Fruit fly (Drosophila melanogaster) whole organism, wandering third instar larva: ENCODE measurements around the gene del.
A peak's percentile ranks its signal among the peaks of the same experiment; 100 is the strongest.

Experiments used
- Abd-B ChIP-seq: fragments of >200 bp; optimal IDR thresholded peaks from 2 replicates; lab custom pipeline; 2017; ENCODE audit warnings: missing biosample characterization, missing genetic modification characterization
- CG9705 ChIP-seq: fragments of 200-800 bp; sonication (Bioruptor generic); optimal IDR thresholded peaks from 2 replicates; lab custom pipeline; 2018; ENCODE audit warnings: missing biosample characterization, mild to moderate bottlenecking, missing genetic modification characterization
- CrebA ChIP-seq: fragments of 200-800 bp; sonication (Bioruptor generic); optimal IDR thresholded peaks from 2 replicates; lab custom pipeline; 2016; ENCODE audit warnings: missing biosample characterization, mild to moderate bottlenecking, missing genetic modification characterization, borderline replicate concordance
- Dfd ChIP-seq: fragments of >200 bp; optimal IDR thresholded peaks from 2 replicates; lab custom pipeline; 2017; ENCODE audit warnings: missing biosample characterization, missing genetic modification characterization
- Dif ChIP-seq: fragments of 200-275, 200-300 bp; sonication (Bioruptor generic); optimal IDR thresholded peaks from 2 replicates; lab custom pipeline; 2018; ENCODE audit warnings: missing biosample characterization, missing genetic modification characterization; ENCODE audit not compliant: partially characterized antibody
- GATAd ChIP-seq: sonication (Bioruptor generic); optimal IDR thresholded peaks from 2 replicates; lab custom pipeline; 2016; ENCODE audit warnings: missing biosample characterization, missing genetic modification characterization
- HLH106 ChIP-seq: fragments of 200-800 bp; optimal IDR thresholded peaks from 3 replicates; lab custom pipeline; 2019; ENCODE audit warnings: missing biosample characterization, mild to moderate bottlenecking, missing genetic modification characterization, moderate library complexity
- Hnf4 ChIP-seq: fragments of 200-800 bp; sonication (Bioruptor generic); optimal IDR thresholded peaks from 2 replicates; lab custom pipeline; 2016; ENCODE audit warnings: missing biosample characterization, mild to moderate bottlenecking, missing genetic modification characterization
- Hr78 ChIP-seq: fragments of >200 bp; optimal IDR thresholded peaks from 2 replicates; lab custom pipeline; 2017; ENCODE audit warnings: missing biosample characterization, missing genetic modification characterization
- Hr83 ChIP-seq: fragments of 200-300 bp; sonication (Bioruptor generic); optimal IDR thresholded peaks from 2 replicates; lab custom pipeline; 2016; ENCODE audit warnings: missing biosample characterization, mild to moderate bottlenecking, missing genetic modification characterization, moderate library complexity; ENCODE audit not compliant: poor library complexity, severe bottlenecking
- Mio ChIP-seq: sonication (Bioruptor generic); optimal IDR thresholded peaks from 2 replicates; lab custom pipeline; 2016; ENCODE audit warnings: missing biosample characterization, missing genetic modification characterization
- Myc ChIP-seq: fragments of >200 bp; optimal IDR thresholded peaks from 2 replicates; lab custom pipeline; 2017
- N ChIP-seq: fragments of >200 bp; optimal IDR thresholded peaks from 2 replicates; lab custom pipeline; 2018; ENCODE audit warnings: missing biosample characterization, missing external identifiers, missing genetic modification characterization
- OdsH ChIP-seq: fragments of 200-800 bp; sonication (Bioruptor generic); optimal IDR thresholded peaks from 2 replicates; lab custom pipeline; 2016; ENCODE audit warnings: missing biosample characterization, mild to moderate bottlenecking, missing genetic modification characterization
- Rel ChIP-seq, 2 experiments: fragments of 200-800 bp; sonication (Bioruptor generic) in 1 of 2; optimal IDR thresholded peaks; 2 replicates in 1 of 2; 3 replicates in 1 of 2; lab custom pipeline; 2016 to 2019; ENCODE audit warnings: mild to moderate bottlenecking in 2 of 2, missing biosample characterization in 2 of 2, missing genetic modification characterization in 2 of 2, moderate library complexity in 1 of 2
- Sp1 ChIP-seq: fragments of 200-800 bp; sonication (Bioruptor generic); optimal IDR thresholded peaks from 3 replicates; lab custom pipeline; 2019; ENCODE audit warnings: missing biosample characterization, mild to moderate bottlenecking, missing genetic modification characterization, moderate library complexity
- Vsx2 ChIP-seq: fragments of 200-300, 225-300 bp; sonication (Bioruptor generic); optimal IDR thresholded peaks from 2 replicates; lab custom pipeline; 2018; ENCODE audit warnings: missing biosample characterization, missing genetic modification characterization; ENCODE audit not compliant: partially characterized antibody
- brk ChIP-seq: fragments of 200-800 bp; sonication (Bioruptor generic); optimal IDR thresholded peaks from 2 replicates; lab custom pipeline; 2016; ENCODE audit warnings: missing biosample characterization, mild to moderate bottlenecking, missing genetic modification characterization
- dl ChIP-seq, 2 experiments: fragments of 175-275, 200-275 bp in 1 of 2; fragments of 200-275 bp in 1 of 2; sonication (Bioruptor generic); optimal IDR thresholded peaks; lab custom pipeline; 2018; ENCODE audit warnings: mild to moderate bottlenecking in 2 of 2, missing biosample characterization in 2 of 2, missing genetic modification characterization in 2 of 2, moderate library complexity in 2 of 2; ENCODE audit not compliant: partially characterized antibody in 2 of 2, insufficient read depth in 1 of 2
- dsf ChIP-seq: sonication (Bioruptor generic); optimal IDR thresholded peaks from 2 replicates; lab custom pipeline; 2016; ENCODE audit warnings: missing biosample characterization, missing genetic modification characterization, borderline replicate concordance
- ey ChIP-seq: fragments of 200-800 bp; sonication (Bioruptor generic); optimal IDR thresholded peaks from 2 replicates; lab custom pipeline; 2016; ENCODE audit warnings: missing biosample characterization, missing genetic modification characterization
- foxo ChIP-seq, 2 experiments: fragments of 200-800 bp; sonication (Bioruptor generic); optimal IDR thresholded peaks; 2 replicates in 1 of 2; 3 replicates in 1 of 2; lab custom pipeline; 2016 to 2017; ENCODE audit warnings: missing biosample characterization in 2 of 2, missing genetic modification characterization in 2 of 2
- fru ChIP-seq: fragments of 200-800 bp; sonication (Bioruptor generic); optimal IDR thresholded peaks from 3 replicates; lab custom pipeline; 2016; ENCODE audit warnings: missing biosample characterization, mild to moderate bottlenecking, missing genetic modification characterization
- h ChIP-seq: fragments of 200-800 bp; sonication (Bioruptor generic); optimal IDR thresholded peaks from 3 replicates; lab custom pipeline; 2016; ENCODE audit warnings: missing biosample characterization, mild to moderate bottlenecking, missing genetic modification characterization
- lola ChIP-seq: fragments of >200 bp; optimal IDR thresholded peaks from 2 replicates; lab custom pipeline; 2017; ENCODE audit warnings: missing biosample characterization, missing genetic modification characterization
- pan ChIP-seq: fragments of >200 bp; optimal IDR thresholded peaks from 2 replicates; lab custom pipeline; 2017
- psq ChIP-seq: fragments of 200-800 bp; sonication (Bioruptor generic); optimal IDR thresholded peaks from 3 replicates; lab custom pipeline; 2017; ENCODE audit warnings: missing biosample characterization, mild to moderate bottlenecking, missing genetic modification characterization, moderate library complexity
- rgr ChIP-seq: fragments of 200-800 bp; sonication (Bioruptor generic); optimal IDR thresholded peaks from 3 replicates; lab custom pipeline; 2016; ENCODE audit warnings: missing biosample characterization, mild to moderate bottlenecking, missing genetic modification characterization
- sv ChIP-seq: fragments of 200-800 bp; sonication (Bioruptor generic); optimal IDR thresholded peaks from 3 replicates; lab custom pipeline; 2016; ENCODE audit warnings: missing biosample characterization, missing genetic modification characterization
- tai ChIP-seq: sonication (Bioruptor generic); optimal IDR thresholded peaks from 2 replicates; lab custom pipeline; 2016; ENCODE audit warnings: missing biosample characterization, missing genetic modification characterization
- woc ChIP-seq: sonication (Bioruptor generic); optimal IDR thresholded peaks from 2 replicates; lab custom pipeline; 2016; ENCODE audit warnings: missing biosample characterization, mild to moderate bottlenecking, missing genetic modification characterization

The del gene

dm6 chr2L:21105127-21105526 is 43.2 kb downstream of the del start:
- TF ChIP-seq N (GFP tag; lab: Kevin White, UChicago) (no peak), HLH106 (tag; lab: Kevin White, UChicago) (no peak)

DNA sequence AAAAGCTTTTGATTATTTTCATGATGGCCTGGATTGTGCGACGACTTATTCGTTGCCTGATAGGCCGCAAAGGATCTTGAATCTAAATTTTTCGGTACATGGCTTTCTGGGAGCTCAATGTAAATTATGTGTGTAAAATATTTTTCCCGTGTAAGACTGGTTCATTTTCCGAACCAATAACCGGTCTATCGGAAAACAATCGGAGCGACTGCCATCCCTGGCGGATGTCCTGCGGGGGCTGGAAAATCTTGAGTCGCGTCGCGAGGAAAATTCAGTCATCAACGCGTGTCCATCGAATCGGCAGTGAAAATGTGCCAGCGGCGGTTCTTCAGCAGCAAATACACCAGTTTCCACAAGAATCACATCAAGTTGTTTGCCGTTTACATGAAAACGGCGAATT is 44.0 kb downstream of the del start, which contains the start of the genes CG46307 and Nhe2:
Gene CG46307, plus strand, starts transcription at position 243 of the 400 bp plus-strand sequence.
Gene Nhe2, plus strand, starts transcription at position 243 of the 400 bp plus-strand sequence.
- no peak for TF ChIP-seq OdsH (GFP tag; lab: Kevin White, UChicago)
- no peak for TF ChIP-seq Vsx2 (GFP tag; lab: Kevin White, UChicago)
- TF ChIP-seq Dfd (GFP tag; lab: Kevin White, UChicago), result no peak
- no peak for TF ChIP-seq rgr
- no peak for TF ChIP-seq GATAd (GFP tag; lab: Kevin White, UChicago)
- TF ChIP-seq psq, result no peak
- no peak for TF ChIP-seq Rel (GFP tag; optimal IDR thresholded peaks at IDR 0.05; lab: Kevin White, UChicago)
- TF ChIP-seq Rel (tag; optimal IDR thresholded peaks at IDR 0.05; lab: Kevin White, UChicago), result no peak
- TF ChIP-seq, all 38 proteins: peak for 0

dm6 chr2L:21102399-21103108 is 45.8 kb downstream of the del start, which contains the start of gene CG9257:
Gene CG9257 (plus strand): TSS chr2L:21102743.
- TF ChIP-seq Hr78 (GFP tag; lab: Kevin White, UChicago), result no peak
- TF ChIP-seq OdsH (GFP tag; lab: Kevin White, UChicago), result peak; percentile 6
- no peak for TF ChIP-seq sv
- TF ChIP-seq foxo (GFP tag; optimal IDR thresholded peaks at IDR 0.05; lab: Kevin White, UChicago), result peak in 1 of 2 experiments; percentile 38
- TF ChIP-seq lola (GFP tag; lab: Kevin White, UChicago), result no peak
- TF ChIP-seq CG9705 (GFP tag; lab: Kevin White, UChicago), result no peak
- TF ChIP-seq Myc (lab: Kevin White, UChicago), result peak; percentile 21
- no peak for TF ChIP-seq dsf (GFP tag; lab: Kevin White, UChicago)
- TF ChIP-seq psq, result no peak
- peak; percentile 27 for TF ChIP-seq brk (GFP tag; lab: Kevin White, UChicago)
- no peak for TF ChIP-seq rgr
- no peak for TF ChIP-seq Rel (GFP tag; optimal IDR thresholded peaks at IDR 0.05; lab: Kevin White, UChicago)
- peak; percentile 81 for TF ChIP-seq Rel (tag; optimal IDR thresholded peaks at IDR 0.05; lab: Kevin White, UChicago)
- peak; percentile 13 for TF ChIP-seq ey (GFP tag; lab: Kevin White, UChicago)
- no peak for TF ChIP-seq Sp1 (GFP tag; lab: Kevin White, UChicago)
- TF ChIP-seq Hnf4 (GFP tag; lab: Kevin White, UChicago), result peak; percentile 24
- peak; percentile 57 for TF ChIP-seq tai (GFP tag; lab: Kevin White, UChicago)
- no peak for TF ChIP-seq Hr83
- peak; percentile 40 for TF ChIP-seq woc (GFP tag; lab: Kevin White, UChicago)
- no peak for TF ChIP-seq pan (lab: Kevin White, UChicago)
- no peak for TF ChIP-seq N (GFP tag; lab: Kevin White, UChicago)
- TF ChIP-seq Mio, result no peak

DNA sequence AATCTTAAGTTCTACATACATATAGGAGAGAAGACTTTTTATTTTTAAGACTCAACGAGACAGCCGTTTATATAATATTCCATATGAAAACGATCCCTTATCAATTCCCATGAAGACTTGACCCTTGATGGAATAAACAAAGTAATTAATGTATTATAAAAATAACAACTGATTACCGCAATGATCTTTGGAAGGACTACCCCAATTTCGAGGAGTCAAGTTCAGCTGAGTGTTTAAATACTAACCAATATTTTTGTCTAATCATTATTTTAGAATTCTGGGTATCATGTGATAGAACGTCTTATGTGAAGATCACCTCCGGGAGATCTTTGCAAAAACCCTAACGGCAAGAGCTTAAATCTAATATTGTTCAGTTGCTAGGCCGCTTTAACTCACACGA is 50.5 kb downstream of the del start:
- TF ChIP-seq sv (no peak), dl (GFP tag; optimal IDR thresholded peaks at IDR 0.05; lab: Kevin White, UChicago; ENCODE audit: insufficient read depth in 1 of 2, partially characterized antibody in 2 of 2) (no peak), fru (GFP tag; lab: Kevin White, UChicago) (no peak), Abd-B (GFP tag; lab: Kevin White, UChicago) (no peak), rgr (no peak), Sp1 (GFP tag; lab: Kevin White, UChicago) (no peak), CrebA (GFP tag; lab: Kevin White, UChicago) (no peak), Hnf4 (GFP tag; lab: Kevin White, UChicago) (no peak), h (GFP tag; lab: Kevin White, UChicago) (no peak)

dm6 chr2L:21096448-21096994 is 51.8 kb downstream of the del start, which contains the start of gene CG34136:
Gene CG34136 (plus strand): TSS chr2L:21096922.
- TF ChIP-seq Dif (GFP tag; lab: Kevin White, UChicago) (peak; percentile 18), foxo (GFP tag; optimal IDR thresholded peaks at IDR 0.05; lab: Kevin White, UChicago) (peak in 1 of 2 experiments; percentile 14), h (GFP tag; lab: Kevin White, UChicago) (peak; percentile 22), CrebA (GFP tag; lab: Kevin White, UChicago) (peak; percentile 68), Myc (lab: Kevin White, UChicago) (no peak), Rel (GFP tag; optimal IDR thresholded peaks at IDR 0.05; lab: Kevin White, UChicago) (peak; percentile 15), Rel (tag; optimal IDR thresholded peaks at IDR 0.05; lab: Kevin White, UChicago) (no peak), Hr78 (GFP tag; lab: Kevin White, UChicago) (no peak), fru (GFP tag; lab: Kevin White, UChicago) (peak; percentile 74), dl (GFP tag; optimal IDR thresholded peaks at IDR 0.05; lab: Kevin White, UChicago; ENCODE audit: insufficient read depth in 1 of 2, partially characterized antibody in 2 of 2) (peak in 1 of 2 experiments; percentile 52), tai (GFP tag; lab: Kevin White, UChicago) (peak; percentile 36)
